Worm (Caenorhabditis elegans) whole organism, late embryonic: ENCODE data around the gene K11H3.2.

Experiments used
- C08G9.2 ChIP-seq: sonication (generic microtip); optimal IDR thresholded peaks from 2 replicates; lab custom pipeline; 2016; ENCODE audit warnings: mild to moderate bottlenecking, missing genetic modification characterization, moderate library complexity, missing compliant biosample characterization
- ceh-31 ChIP-seq: sonication (generic microtip); optimal IDR thresholded peaks from 2 replicates; lab custom pipeline; 2016; ENCODE audit warnings: missing genetic modification characterization, missing compliant biosample characterization
- ceh-9 ChIP-seq: sonication (generic microtip); optimal IDR thresholded peaks from 2 replicates; lab custom pipeline; 2016; ENCODE audit warnings: mild to moderate bottlenecking, missing genetic modification characterization, inconsistent platforms, missing compliant biosample characterization
- ets-4 ChIP-seq: sonication (generic microtip); optimal IDR thresholded peaks from 2 replicates; lab custom pipeline; 2016; ENCODE audit warnings: missing genetic modification characterization, missing compliant biosample characterization
- hlh-30 ChIP-seq: sonication (generic microtip); optimal IDR thresholded peaks from 2 replicates; lab custom pipeline; 2017; ENCODE audit warnings: antibody characterized with exemption, missing genetic modification characterization, missing compliant biosample characterization; ENCODE audit not compliant: insufficient read depth
- lim-6 ChIP-seq: sonication (generic microtip); optimal IDR thresholded peaks from 2 replicates; lab custom pipeline; 2016; ENCODE audit warnings: missing genetic modification characterization, missing compliant biosample characterization
- nhr-11 ChIP-seq: fragments of 150-350 bp; optimal IDR thresholded peaks from 2 replicates; lab custom pipeline; 2014; ENCODE audit warnings: missing biosample characterization, missing genetic modification characterization
- pag-3 ChIP-seq: sonication (generic microtip); optimal IDR thresholded peaks from 2 replicates; lab custom pipeline; 2016; ENCODE audit warnings: missing compliant biosample characterization, missing genetic modification characterization, borderline replicate concordance

DNA sequence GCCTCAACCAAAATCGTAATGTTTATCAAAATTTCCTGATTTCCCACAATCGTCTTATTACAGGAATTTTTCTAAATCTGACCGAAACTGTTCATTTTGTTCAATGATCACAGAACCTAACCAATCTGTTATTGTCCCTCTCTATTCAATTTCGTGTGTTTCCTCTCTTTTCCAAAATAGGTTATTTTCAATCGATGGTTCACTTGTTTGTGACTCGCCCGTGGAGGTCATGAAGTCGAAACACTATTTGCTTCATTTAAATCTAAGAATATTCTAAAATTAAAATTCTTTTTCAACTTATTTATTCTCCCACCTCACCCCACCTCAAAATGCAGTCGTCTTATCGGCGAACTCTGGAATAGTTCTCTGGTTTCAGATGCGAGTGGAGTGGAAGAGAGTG lies 4.7 kb downstream of the K11H3.2 start:
- no peak for TF ChIP-seq lim-6 (tag; lab: Kevin White, UChicago)
- no peak for TF ChIP-seq nhr-11 (tag; lab: Kevin White, UChicago)
- TF ChIP-seq ets-4 (tag; lab: Kevin White, UChicago), result no peak
- TF ChIP-seq hlh-30 (tag; lab: Kevin White, UChicago), result no peak
- TF ChIP-seq ceh-9 (tag; lab: Kevin White, UChicago), result no peak
- no peak for TF ChIP-seq C08G9.2 (tag; lab: Kevin White, UChicago)
- no peak for TF ChIP-seq ceh-31 (tag; lab: Kevin White, UChicago)
- no peak for TF ChIP-seq pag-3
